Fruit fly (Drosophila melanogaster) whole organism, prepupa: ENCODE measurements around the gene CG11037.

Experiments
- CG10631 ChIP-seq: fragments of 200-800 bp; sonication (Bioruptor generic); optimal IDR thresholded peaks from 2 replicates; lab custom pipeline; 2016; ENCODE audit warnings: missing biosample characterization, missing genetic modification characterization
- CG11294 ChIP-seq: fragments of 200-800 bp; sonication (Bioruptor generic); IDR thresholded peaks from 2 replicates; pipeline ENCODE4 v1.3.6; 2022; ENCODE audit warnings: missing biosample characterization, missing genetic modification characterization
- CG11762 ChIP-seq: fragments of 200-800 bp; sonication (Bioruptor generic); optimal IDR thresholded peaks from 3 replicates; lab custom pipeline; 2016; ENCODE audit warnings: missing biosample characterization, missing genetic modification characterization; ENCODE audit not compliant: insufficient read depth
- CG11902 ChIP-seq: fragments of 200-800 bp; sonication (Bioruptor generic); optimal IDR thresholded peaks from 3 replicates; lab custom pipeline; 2016; ENCODE audit warnings: missing biosample characterization, missing genetic modification characterization
- CG1621 ChIP-seq: fragments of 200-800 bp; sonication (Bioruptor generic); optimal IDR thresholded peaks from 3 replicates; lab custom pipeline; 2018; ENCODE audit warnings: missing biosample characterization, mild to moderate bottlenecking, missing genetic modification characterization
- CG16779 ChIP-seq: fragments of 200-800 bp; sonication (Bioruptor generic); optimal IDR thresholded peaks from 3 replicates; lab custom pipeline; 2017; ENCODE audit warnings: missing biosample characterization, mild to moderate bottlenecking, missing genetic modification characterization
- CG3032 ChIP-seq: fragments of 200-800 bp; optimal IDR thresholded peaks from 2 replicates; lab custom pipeline; 2019; ENCODE audit warnings: missing biosample characterization, mild to moderate bottlenecking, missing genetic modification characterization, moderate library complexity
- CG31627 ChIP-seq: fragments of 200-800 bp; sonication (Bioruptor generic); optimal IDR thresholded peaks from 3 replicates; lab custom pipeline; 2016; ENCODE audit warnings: missing biosample characterization, missing genetic modification characterization
- CG32006 ChIP-seq: fragments of 200-800 bp; sonication (Bioruptor generic); optimal IDR thresholded peaks from 3 replicates; lab custom pipeline; 2017; ENCODE audit warnings: missing biosample characterization, mild to moderate bottlenecking, missing genetic modification characterization
- CG6163 ChIP-seq: fragments of 200-800 bp; sonication (Bioruptor generic); IDR thresholded peaks from 3 replicates; pipeline ENCODE4 v1.3.6; 2022; ENCODE audit warnings: missing biosample characterization, missing genetic modification characterization
- CG6276 ChIP-seq: fragments of 200-800 bp; sonication (Bioruptor generic); optimal IDR thresholded peaks from 2 replicates; lab custom pipeline; 2017; ENCODE audit warnings: missing biosample characterization, mild to moderate bottlenecking, missing genetic modification characterization
- CG6792 ChIP-seq: fragments of 200-800 bp; sonication (Bioruptor generic); optimal IDR thresholded peaks from 3 replicates; lab custom pipeline; 2016; ENCODE audit warnings: missing biosample characterization, missing genetic modification characterization
- CG6854 ChIP-seq: fragments of 200-800 bp; sonication (Bioruptor generic); optimal IDR thresholded peaks from 2 replicates; lab custom pipeline; 2017; ENCODE audit warnings: missing biosample characterization, mild to moderate bottlenecking, missing genetic modification characterization
- CG7368 ChIP-seq: fragments of 200-800 bp; sonication (Bioruptor generic); optimal IDR thresholded peaks from 3 replicates; lab custom pipeline; 2016; ENCODE audit warnings: missing biosample characterization, missing genetic modification characterization
- CG8632 ChIP-seq: fragments of 200-800 bp; sonication (Bioruptor generic); optimal IDR thresholded peaks from 3 replicates; lab custom pipeline; 2016; ENCODE audit warnings: missing biosample characterization, missing genetic modification characterization
- Eip78C ChIP-seq: fragments of 200-800 bp; sonication (Bioruptor generic); peaks from one replicate; lab custom pipeline; 2016; ENCODE audit warnings: missing biosample characterization, missing genetic modification characterization
- Gug ChIP-seq: fragments of 200-800 bp; sonication (Bioruptor generic); IDR thresholded peaks from 2 replicates; pipeline ENCODE4 v1.3.6; 2022; ENCODE audit warnings: missing biosample characterization, missing genetic modification characterization
- Hr38 ChIP-seq: sonication (Bioruptor generic); optimal IDR thresholded peaks from 2 replicates; lab custom pipeline; 2016; ENCODE audit warnings: missing biosample characterization, missing genetic modification characterization
- Hr39 ChIP-seq: fragments of 200-800 bp; sonication (Bioruptor generic); optimal IDR thresholded peaks from 2 replicates; lab custom pipeline; 2016; ENCODE audit warnings: missing biosample characterization, missing genetic modification characterization
- Hr4 ChIP-seq: fragments of 200-800 bp; sonication (Bioruptor generic); optimal IDR thresholded peaks from 3 replicates; lab custom pipeline; 2016; ENCODE audit warnings: missing biosample characterization, missing genetic modification characterization
- Met ChIP-seq: fragments of 200-800 bp; sonication (Bioruptor generic); optimal IDR thresholded peaks from 3 replicates; lab custom pipeline; 2016; ENCODE audit warnings: missing biosample characterization, missing genetic modification characterization
- Sox102F ChIP-seq: fragments of 200-800 bp; sonication (Bioruptor generic); optimal IDR thresholded peaks from 2 replicates; lab custom pipeline; 2016; ENCODE audit warnings: missing biosample characterization, mild to moderate bottlenecking, missing genetic modification characterization
- Sox14 ChIP-seq: fragments of 200-800 bp; sonication (Bioruptor generic); optimal IDR thresholded peaks from 3 replicates; lab custom pipeline; 2016; ENCODE audit warnings: missing biosample characterization, missing genetic modification characterization
- esn ChIP-seq: fragments of 200-800 bp; sonication (Bioruptor generic); optimal IDR thresholded peaks from 2 replicates; lab custom pipeline; 2016; ENCODE audit warnings: missing biosample characterization, mild to moderate bottlenecking, missing genetic modification characterization, moderate library complexity
- fd59A ChIP-seq: fragments of 200-800 bp; sonication (Bioruptor generic); optimal IDR thresholded peaks from 2 replicates; lab custom pipeline; 2017; ENCODE audit warnings: missing biosample characterization, mild to moderate bottlenecking, missing genetic modification characterization, missing genetic modification reagents
- fkh ChIP-seq: fragments of 200-800 bp; sonication (Bioruptor generic); optimal IDR thresholded peaks from 3 replicates; lab custom pipeline; 2017; ENCODE audit warnings: missing biosample characterization, mild to moderate bottlenecking, missing genetic modification characterization, moderate library complexity
- lz ChIP-seq: fragments of 200-800 bp; sonication (Bioruptor generic); optimal IDR thresholded peaks from 3 replicates; lab custom pipeline; 2016; ENCODE audit warnings: missing biosample characterization, missing genetic modification characterization
- net ChIP-seq: fragments of 200-800 bp; sonication (Bioruptor generic); optimal IDR thresholded peaks from 3 replicates; lab custom pipeline; 2016; ENCODE audit warnings: missing biosample characterization, missing genetic modification characterization
- ss ChIP-seq, 2 experiments: fragments of 200-800 bp; sonication (Bioruptor generic); optimal IDR thresholded peaks; 2 replicates in 1 of 2; 3 replicates in 1 of 2; lab custom pipeline; 2017 to 2018; ENCODE audit warnings: mild to moderate bottlenecking in 2 of 2, missing biosample characterization in 2 of 2, missing genetic modification characterization in 2 of 2, moderate library complexity in 1 of 2
- svp ChIP-seq: fragments of 200-800 bp; sonication (Bioruptor generic); peaks from one replicate; lab custom pipeline; 2016; ENCODE audit warnings: missing biosample characterization, missing genetic modification characterization
- topi ChIP-seq: fragments of 200-800 bp; sonication (Bioruptor generic); optimal IDR thresholded peaks from 3 replicates; lab custom pipeline; 2016; ENCODE audit warnings: missing biosample characterization, missing genetic modification characterization

CG11037 gene

DNA sequence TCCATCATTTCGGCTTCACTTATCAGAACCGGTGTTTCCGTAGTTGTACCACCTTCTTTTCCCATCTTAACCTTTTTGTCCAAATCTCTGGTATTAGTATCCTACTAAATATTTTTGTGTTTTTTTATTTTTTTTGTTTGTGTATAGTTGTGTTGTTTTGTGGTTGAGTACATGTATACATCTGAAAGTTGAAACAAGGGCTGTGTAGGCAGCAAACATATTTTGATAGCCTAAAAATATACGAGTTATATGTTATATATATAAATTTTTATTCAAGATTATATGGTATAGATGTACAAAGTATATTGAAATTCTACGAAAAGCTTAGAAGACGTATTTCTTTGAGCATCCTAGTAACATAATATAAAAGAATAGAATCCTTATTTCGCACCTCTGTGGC is 9.4 kb upstream of the CG11037 start, which contains the start of gene CG33287:
Gene CG33287 (minus strand): TSS at position 101 of the 400 bp plus-strand sequence.
- no peak for TF ChIP-seq Sox14
- no peak for TF ChIP-seq Eip78C (GFP tag; lab: Kevin White, UChicago)
- no peak for TF ChIP-seq CG6854
- TF ChIP-seq CG8632 (GFP tag; lab: Kevin White, UChicago): no peak
- TF ChIP-seq esn: no peak
- no peak for TF ChIP-seq Met (GFP tag; lab: Kevin White, UChicago)
- no peak for TF ChIP-seq lz (GFP tag; lab: Kevin White, UChicago)
- TF ChIP-seq Gug (GFP tag; lab: Robert Waterston, UW): no peak
- no peak for TF ChIP-seq Hr39 (GFP tag; lab: Kevin White, UChicago)
- no peak for TF ChIP-seq CG6276 (GFP tag; lab: Kevin White, UChicago)
- TF ChIP-seq topi (GFP tag; lab: Kevin White, UChicago): no peak

DNA sequence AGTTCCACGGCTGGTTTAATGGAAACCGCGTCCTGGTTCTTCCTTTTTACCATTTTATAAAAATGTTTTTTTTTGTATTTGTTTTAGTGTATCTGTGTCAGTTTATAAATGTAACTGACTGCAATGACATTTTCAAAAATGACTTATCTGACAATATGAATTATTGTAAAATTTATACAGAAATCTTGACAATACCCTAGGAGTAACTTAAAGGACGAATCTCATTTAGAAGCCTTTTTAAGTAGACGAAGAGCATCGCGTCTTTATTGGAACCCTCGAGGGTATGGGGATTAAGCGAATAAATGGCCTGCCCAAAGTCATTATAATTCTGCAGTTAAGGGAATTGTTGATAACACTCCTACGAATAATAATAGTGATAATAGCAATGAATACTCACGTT is 5.5 kb upstream of the CG11037 start, which contains the start of gene CG12983:
Gene CG12983 (minus strand): TSS at position 101 of the 400 bp plus-strand sequence.
- TF ChIP-seq CG6163 (GFP tag; lab: Robert Waterston, UW) (no peak), ss (GFP tag; optimal IDR thresholded peaks at IDR 0.05; lab: Kevin White, UChicago) (no peak), CG31627 (no peak)

DNA sequence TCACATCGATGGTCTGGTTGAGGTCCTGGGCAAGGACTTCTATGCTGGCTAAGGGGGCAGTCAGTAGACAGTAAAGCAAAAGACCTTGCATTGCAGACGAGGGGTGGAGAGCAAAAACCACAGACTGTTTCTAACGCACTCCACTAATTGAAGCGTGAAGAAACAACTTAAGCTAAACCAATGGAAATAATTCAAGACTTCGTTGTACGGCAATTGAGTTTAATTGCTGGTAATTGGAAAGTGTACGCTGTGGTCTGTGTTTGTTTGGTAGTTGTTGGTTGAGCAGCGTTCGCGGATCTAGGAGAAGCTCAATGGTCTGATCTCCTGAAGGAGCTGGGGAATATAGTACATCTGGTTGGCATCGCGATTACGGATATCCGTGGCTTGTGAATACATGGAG is 1.3 kb upstream of the CG11037 start, which contains the start of gene CG10587:
Gene CG10587 (minus strand): TSS at position 101 of the 400 bp plus-strand sequence.
- no peak for TF ChIP-seq Met (GFP tag; lab: Kevin White, UChicago)
- no peak for TF ChIP-seq CG7368
- no peak for TF ChIP-seq Eip78C (GFP tag; lab: Kevin White, UChicago)
- TF ChIP-seq net (GFP tag; lab: Kevin White, UChicago): no peak
- no peak for TF ChIP-seq Hr38 (GFP tag; lab: Kevin White, UChicago)
- TF ChIP-seq Hr39 (GFP tag; lab: Kevin White, UChicago): no peak
- TF ChIP-seq CG31627: no peak
- TF ChIP-seq Hr4 (GFP tag; lab: Kevin White, UChicago): no peak
- TF ChIP-seq svp (GFP tag; lab: Kevin White, UChicago): no peak
- TF ChIP-seq lz (GFP tag; lab: Kevin White, UChicago): no peak
- no peak for TF ChIP-seq CG3032
- TF ChIP-seq Sox102F (GFP tag; lab: Kevin White, UChicago): no peak
- no peak for TF ChIP-seq CG11902 (GFP tag; lab: Kevin White, UChicago)
- no peak for TF ChIP-seq fd59A
- TF ChIP-seq CG11294 (GFP tag; lab: Robert Waterston, UW): no peak
- TF ChIP-seq CG16779: no peak
- TF ChIP-seq CG1621 (tag; lab: Kevin White, UChicago): no peak
- TF ChIP-seq topi (GFP tag; lab: Kevin White, UChicago): no peak
- TF ChIP-seq CG11762: no peak
- TF ChIP-seq CG32006 (GFP tag; lab: Kevin White, UChicago): no peak

DNA sequence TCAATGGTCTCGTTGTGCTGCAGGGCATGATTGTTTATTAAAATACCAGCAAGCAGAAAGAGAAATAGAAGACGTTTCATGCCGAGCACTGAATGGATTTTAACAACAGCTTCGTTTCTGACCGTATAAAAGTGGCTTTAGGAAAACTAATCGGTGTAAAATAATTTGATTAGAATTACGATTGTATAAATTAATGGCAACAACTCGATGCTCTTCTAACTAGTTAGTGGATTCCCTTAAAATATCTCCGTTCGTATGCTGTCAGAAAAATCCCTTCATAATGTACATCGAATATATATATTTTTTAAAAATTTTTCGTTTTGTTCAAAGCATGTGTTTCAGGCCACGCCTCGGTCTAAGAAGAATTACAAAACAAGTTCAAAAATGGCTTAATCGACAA is 4.5 kb downstream of the CG11037 start, which contains the start of the genes Sems and CG10588:
Gene Sems (minus strand): TSS at position 101 of the 400 bp plus-strand sequence.
Gene CG10588 (plus strand): TSS at position 285 of the 400 bp plus-strand sequence.
- TF ChIP-seq CG6854: no peak
- no peak for TF ChIP-seq CG6792 (GFP tag; lab: Kevin White, UChicago)
- TF ChIP-seq CG6276 (GFP tag; lab: Kevin White, UChicago): no peak
- TF ChIP-seq CG7368: no peak

DNA sequence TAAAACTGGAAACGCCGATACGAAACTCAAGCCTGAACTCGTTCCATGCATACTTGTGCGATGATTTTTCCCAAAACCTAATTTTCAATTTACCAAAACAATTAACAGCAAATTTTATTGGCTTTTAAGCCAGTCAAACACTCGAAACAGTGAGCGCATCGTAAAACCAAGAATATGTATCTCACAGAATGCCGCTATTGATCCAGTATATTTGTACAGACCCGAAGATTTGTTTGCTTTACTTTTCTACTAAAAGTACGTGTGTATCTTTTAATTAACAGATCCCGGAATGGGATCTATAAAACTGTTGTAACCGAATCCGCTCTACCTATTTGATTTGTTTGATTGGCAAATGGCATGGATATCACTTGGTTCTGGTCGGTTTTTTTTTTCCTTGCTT is 7.1 kb downstream of the CG11037 start:
- TF ChIP-seq Eip78C (GFP tag; lab: Kevin White, UChicago): peak; percentile 67
- TF ChIP-seq fkh (GFP tag; lab: Kevin White, UChicago): peak; percentile 77
- TF ChIP-seq CG10631: no peak
